Fruit fly (Drosophila melanogaster) S2 (cell line): ENCODE results near the gene betaCOP.
A peak's percentile ranks its signal among the peaks of the same experiment; 100 is the strongest.

ENCODE experiments used
- CG8478 ChIP-seq: fragments of >200 bp; optimal IDR thresholded peaks from 2 replicates; lab custom pipeline; 2018
- CTCF ChIP-seq, 2 experiments: fragments of >200 bp; optimal IDR thresholded peaks; 2 replicates each; lab custom pipeline; 2018

betaCOP gene

dm6 chrX:18374421-18374935 lies 10.6 kb downstream of the betaCOP start:
- TF ChIP-seq CTCF (optimal IDR thresholded peaks at IDR 0.05; lab: Kevin White, UChicago): no peak
- no peak for TF ChIP-seq CG8478 (lab: Kevin White, UChicago)

dm6 chrX:18370775-18371735 lies 14.0 kb downstream of the betaCOP start:
- TF ChIP-seq CG8478 (lab: Kevin White, UChicago) (no peak), CTCF (optimal IDR thresholded peaks at IDR 0.05; lab: Kevin White, UChicago) (peak; percentile 72)

- TF ChIP-seq CTCF (optimal IDR thresholded peaks at IDR 0.05; lab: Kevin White, UChicago): no peak
- no peak for TF ChIP-seq CG8478 (lab: Kevin White, UChicago)
These were observed 15.3 kb downstream of the betaCOP start for dm6 chrX:18369767-18370166.

- TF ChIP-seq CG8478 (lab: Kevin White, UChicago) (no peak), CTCF (optimal IDR thresholded peaks at IDR 0.05; lab: Kevin White, UChicago) (no peak)
These were observed 16.4 kb downstream of the betaCOP start for dm6 chrX:18368644-18368998.

dm6 chrX:18367806-18368643 lies 17.0 kb downstream of the betaCOP start:
- TF ChIP-seq CTCF (optimal IDR thresholded peaks at IDR 0.05; lab: Kevin White, UChicago) (no peak), CG8478 (lab: Kevin White, UChicago) (no peak)

dm6 chrX:18366851-18367649 lies 18.0 kb downstream of the betaCOP start:
- TF ChIP-seq CTCF (optimal IDR thresholded peaks at IDR 0.05; lab: Kevin White, UChicago): no peak
- TF ChIP-seq CG8478 (lab: Kevin White, UChicago): no peak

dm6 chrX:18366033-18366850 lies 18.8 kb downstream of the betaCOP start, which contains the start of gene CrebB:
TSS of gene CrebB (plus strand) at chrX:18366357.
- TF ChIP-seq CTCF (optimal IDR thresholded peaks at IDR 0.05; lab: Kevin White, UChicago): no peak
- TF ChIP-seq CG8478 (lab: Kevin White, UChicago): no peak

dm6 chrX:18364999-18365398 lies 20.0 kb downstream of the betaCOP start:
- TF ChIP-seq CTCF (optimal IDR thresholded peaks at IDR 0.05; lab: Kevin White, UChicago): no peak
- no peak for TF ChIP-seq CG8478 (lab: Kevin White, UChicago)

dm6 chrX:18364047-18364747 lies 20.8 kb downstream of the betaCOP start:
- TF ChIP-seq CG8478 (lab: Kevin White, UChicago) (no peak), CTCF (optimal IDR thresholded peaks at IDR 0.05; lab: Kevin White, UChicago) (no peak)

- TF ChIP-seq CG8478 (lab: Kevin White, UChicago) (no peak), CTCF (optimal IDR thresholded peaks at IDR 0.05; lab: Kevin White, UChicago) (no peak)
These were observed 21.6 kb downstream of the betaCOP start for dm6 chrX:18363423-18363822.

dm6 chrX:18358352-18358931 lies 26.6 kb downstream of the betaCOP start, which contains the start of gene CG6106:
TSS of gene CG6106 (plus strand) at chrX:18358881.
- TF ChIP-seq CG8478 (lab: Kevin White, UChicago) (no peak), CTCF (optimal IDR thresholded peaks at IDR 0.05; lab: Kevin White, UChicago) (peak in 1 of 2 experiments; percentile 6)

dm6 chrX:18357756-18358182 lies 27.3 kb downstream of the betaCOP start:
- TF ChIP-seq CTCF (optimal IDR thresholded peaks at IDR 0.05; lab: Kevin White, UChicago): peak in 1 of 2 experiments; percentile 39
- no peak for TF ChIP-seq CG8478 (lab: Kevin White, UChicago)
